Worm (Caenorhabditis elegans): ENCODE data around the gene dpy-31.
A peak's percentile ranks its signal among the peaks of the same experiment; 100 is the strongest.

The dpy-31 gene

ce11 chrIII:7201378-7202256 is at the start of gene dpy-31:
Gene dpy-31 (plus strand): TSS chrIII:7202206.
- TF ChIP-seq him-1 (tag; optimal IDR thresholded peaks at IDR 0.05): no peak
- no peak for TF ChIP-seq W03F9.2 (tag; optimal IDR thresholded peaks at IDR 0.05)
- no peak for TF ChIP-seq dao-5 (tag; optimal IDR thresholded peaks at IDR 0.05)

ce11 chrIII:7152569-7152968 is 49.4 kb upstream of the dpy-31 start:
- TF ChIP-seq W03F9.2 (tag; optimal IDR thresholded peaks at IDR 0.05) (no peak), dao-5 (tag; optimal IDR thresholded peaks at IDR 0.05) (no peak), him-1 (tag; optimal IDR thresholded peaks at IDR 0.05) (no peak)

ce11 chrIII:7153747-7154238 is 48.2 kb upstream of the dpy-31 start, which contains the start of gene ogt-1:
Gene ogt-1 (minus strand): TSS chrIII:7153797.
- TF ChIP-seq him-1 (tag; optimal IDR thresholded peaks at IDR 0.05): peak; percentile 26
- TF ChIP-seq dao-5 (tag; optimal IDR thresholded peaks at IDR 0.05): no peak
- TF ChIP-seq W03F9.2 (tag; optimal IDR thresholded peaks at IDR 0.05): peak; percentile 74

DNA sequence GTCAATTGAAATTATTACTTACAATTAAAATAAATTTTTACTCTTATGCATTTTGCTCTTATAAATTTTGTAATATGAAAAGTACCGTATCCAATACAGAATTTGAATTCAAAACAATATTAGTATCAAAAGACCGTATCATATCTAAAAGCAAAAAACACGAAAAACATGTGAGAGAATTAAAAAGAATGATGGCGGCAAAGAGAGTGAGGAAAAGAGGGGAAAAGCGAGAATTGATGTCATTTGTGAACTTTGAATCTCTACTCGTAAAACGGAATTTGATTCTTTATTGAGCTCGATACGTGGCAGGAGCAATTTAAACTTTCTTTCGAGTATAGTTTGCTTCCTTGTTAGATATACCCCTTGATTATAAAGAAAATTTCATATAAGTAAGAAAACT is 47.5 kb upstream of the dpy-31 start:
- TF ChIP-seq dao-5 (tag; optimal IDR thresholded peaks at IDR 0.05) (no peak), him-1 (tag; optimal IDR thresholded peaks at IDR 0.05) (no peak)

DNA sequence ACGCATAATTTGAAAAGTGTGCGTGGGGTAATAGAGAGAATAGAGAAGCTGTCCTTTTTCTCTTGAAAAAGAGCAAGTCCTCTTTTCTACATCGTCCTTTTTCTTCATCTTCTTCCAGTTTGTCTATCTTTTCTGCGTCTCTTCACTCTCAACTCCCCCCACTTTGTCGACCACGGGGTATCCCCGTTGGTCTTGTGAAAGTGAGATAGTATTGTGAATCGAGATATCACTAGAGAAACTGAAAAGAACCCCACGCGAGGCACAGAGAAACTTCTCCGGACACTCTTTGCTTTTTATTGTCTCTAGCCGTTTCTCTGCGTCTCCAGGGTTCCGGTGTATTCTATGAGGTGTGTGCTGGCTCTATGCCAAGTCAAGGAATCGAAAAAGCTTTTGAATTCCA is 46.4 kb upstream of the dpy-31 start:
- TF ChIP-seq W03F9.2 (tag; optimal IDR thresholded peaks at IDR 0.05): peak; percentile 51
- no peak for TF ChIP-seq dao-5 (tag; optimal IDR thresholded peaks at IDR 0.05)
- TF ChIP-seq him-1 (tag; optimal IDR thresholded peaks at IDR 0.05): peak; percentile 88

DNA sequence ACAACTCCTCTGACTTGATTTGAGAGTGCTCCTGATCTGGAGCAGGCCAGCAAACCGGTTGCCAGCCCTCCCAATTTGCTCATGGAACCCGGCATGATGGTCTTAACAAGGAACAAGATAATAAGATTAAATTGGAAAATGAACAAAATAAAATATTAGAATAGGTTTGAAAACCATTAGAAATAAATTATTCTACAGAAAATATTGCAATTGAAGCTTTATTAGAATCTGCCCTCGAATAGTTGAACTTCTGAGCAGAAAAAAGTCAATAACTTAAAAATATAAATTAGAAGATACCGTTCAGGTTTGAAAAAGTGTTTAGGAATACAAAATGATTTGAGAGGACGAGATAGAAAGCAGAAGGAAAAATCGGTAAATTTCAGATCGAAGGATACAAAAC is 43.3 kb upstream of the dpy-31 start, which contains the start of gene nuo-4:
Gene nuo-4, minus strand, starts transcription at position 101 of the 400 bp plus-strand sequence.
- no peak for TF ChIP-seq dao-5 (tag; optimal IDR thresholded peaks at IDR 0.05)
- TF ChIP-seq him-1 (tag; optimal IDR thresholded peaks at IDR 0.05): no peak
- TF ChIP-seq W03F9.2 (tag; optimal IDR thresholded peaks at IDR 0.05): no peak

DNA sequence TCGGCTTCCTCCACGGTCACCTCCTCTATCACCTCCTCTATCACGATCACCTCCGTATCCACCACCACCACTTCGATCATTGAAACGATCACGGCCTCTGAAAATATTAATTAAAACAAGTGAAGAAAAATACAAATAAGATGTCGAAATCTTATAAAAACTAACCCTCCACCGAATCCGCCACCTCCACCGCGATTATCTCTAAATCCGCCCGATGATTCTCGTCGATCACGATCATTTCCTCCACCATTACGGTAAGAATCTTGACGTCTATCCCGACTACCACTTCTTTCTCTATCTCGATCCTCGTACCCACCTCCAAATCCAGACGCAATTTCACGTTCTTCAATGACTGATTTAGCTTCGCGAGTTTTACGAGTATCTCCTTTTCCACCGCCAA is 42.8 kb upstream of the dpy-31 start:
- TF ChIP-seq him-1 (tag; optimal IDR thresholded peaks at IDR 0.05) (no peak), W03F9.2 (tag; optimal IDR thresholded peaks at IDR 0.05) (no peak), dao-5 (tag; optimal IDR thresholded peaks at IDR 0.05) (no peak)

ce11 chrIII:7161055-7161454 is 41.0 kb upstream of the dpy-31 start, which contains the start of gene rnp-7:
Gene rnp-7 (minus strand): TSS chrIII:7161155.
- no peak for TF ChIP-seq dao-5 (tag; optimal IDR thresholded peaks at IDR 0.05)

ce11 chrIII:7162065-7162762 is 39.8 kb upstream of the dpy-31 start, which contains the start of the genes syf-2 and K04G7.1:
Gene syf-2 (minus strand): TSS chrIII:7162115.
Gene K04G7.1 (plus strand): TSS chrIII:7162712.
- TF ChIP-seq him-1 (tag; optimal IDR thresholded peaks at IDR 0.05): peak; percentile 75
- peak; percentile 95 for TF ChIP-seq W03F9.2 (tag; optimal IDR thresholded peaks at IDR 0.05)
- no peak for TF ChIP-seq dao-5 (tag; optimal IDR thresholded peaks at IDR 0.05)

- TF ChIP-seq W03F9.2 (tag; optimal IDR thresholded peaks at IDR 0.05): no peak
- TF ChIP-seq him-1 (tag; optimal IDR thresholded peaks at IDR 0.05): no peak
- no peak for TF ChIP-seq dao-5 (tag; optimal IDR thresholded peaks at IDR 0.05)
Observed at ce11 chrIII:7165276-7165675, 36.7 kb upstream of the dpy-31 start.

DNA sequence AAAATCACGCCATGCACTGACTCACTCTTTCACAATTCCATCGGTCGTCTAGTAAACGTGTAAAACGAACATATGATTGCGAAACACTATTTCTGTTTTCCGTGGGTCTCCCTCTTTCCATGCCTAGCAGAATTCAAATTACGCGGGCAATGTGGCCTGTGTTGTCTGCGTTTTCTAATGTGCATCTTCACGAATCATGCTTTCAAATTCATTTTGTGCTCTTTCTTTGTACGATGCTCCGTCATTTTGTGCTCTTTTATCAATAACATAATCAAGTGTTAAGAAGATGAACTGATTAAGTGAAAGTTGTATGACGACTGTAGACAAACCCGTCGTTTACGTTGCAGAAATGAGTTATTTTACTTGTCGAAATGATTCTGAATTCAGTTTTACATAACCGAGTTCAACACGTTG is 36.2 kb upstream of the dpy-31 start:
- TF ChIP-seq W03F9.2 (tag; optimal IDR thresholded peaks at IDR 0.05) (no peak), dao-5 (tag; optimal IDR thresholded peaks at IDR 0.05) (no peak)

- TF ChIP-seq him-1 (tag; optimal IDR thresholded peaks at IDR 0.05) (peak; percentile 59), dao-5 (tag; optimal IDR thresholded peaks at IDR 0.05) (no peak)
Observed at ce11 chrIII:7166664-7167567, 35.1 kb upstream of the dpy-31 start.

- TF ChIP-seq dao-5 (tag; optimal IDR thresholded peaks at IDR 0.05) (no peak), him-1 (tag; optimal IDR thresholded peaks at IDR 0.05) (no peak), W03F9.2 (tag; optimal IDR thresholded peaks at IDR 0.05) (no peak)
Observed at ce11 chrIII:7167568-7167937, 34.5 kb upstream of the dpy-31 start, which contains the start of gene acs-4. Gene acs-4 (plus strand): TSS chrIII:7167838.

All from whole organism, L4/young adult.